Fruit fly (Drosophila melanogaster): ENCODE data around the gene Mics1.

The Mics1 gene

dm6 chr3R:7502276-7502675 lies at the start of gene Mics1:
TSS of gene Mics1 (minus strand) at chr3R:7502376.
- TF ChIP-seq CG1620 (GFP tag; optimal IDR thresholded peaks at IDR 0.05) (no peak), CG7101 (tag; optimal IDR thresholded peaks at IDR 0.05) (no peak), bab1 (GFP tag; optimal IDR thresholded peaks at IDR 0.05) (no peak), CG12768 (GFP tag; optimal IDR thresholded peaks at IDR 0.05) (no peak), CG5204 (GFP tag; optimal IDR thresholded peaks at IDR 0.05) (no peak), Clk (GFP tag; optimal IDR thresholded peaks at IDR 0.05) (no peak), Crg-1 (GFP tag; optimal IDR thresholded peaks at IDR 0.05) (no peak), ovo (GFP tag; optimal IDR thresholded peaks at IDR 0.05) (no peak), Mnt (GFP tag; optimal IDR thresholded peaks at IDR 0.05) (no peak), CG7045 (GFP tag; optimal IDR thresholded peaks at IDR 0.05) (no peak), pad (GFP tag; optimal IDR thresholded peaks at IDR 0.05) (no peak), cic (GFP tag; optimal IDR thresholded peaks at IDR 0.05) (no peak), Hr96 (GFP tag; optimal IDR thresholded peaks at IDR 0.05) (no peak), CG11617 (GFP tag; optimal IDR thresholded peaks at IDR 0.05) (no peak), cnc (optimal IDR thresholded peaks at IDR 0.05) (no peak), kay (GFP tag; ENCODE audit: borderline replicate concordance) (no peak), toe (GFP tag; optimal IDR thresholded peaks at IDR 0.05) (no peak)

- TF ChIP-seq CG33017 (tag; optimal IDR thresholded peaks at IDR 0.05): no peak
- no peak for TF ChIP-seq CG14711 (tag; optimal IDR thresholded peaks at IDR 0.05)
- TF ChIP-seq kay (GFP tag; ENCODE audit: borderline replicate concordance): no peak
- no peak for TF ChIP-seq pad (GFP tag; optimal IDR thresholded peaks at IDR 0.05)
- TF ChIP-seq Crg-1 (GFP tag; optimal IDR thresholded peaks at IDR 0.05): no peak
- no peak for TF ChIP-seq cic (GFP tag; optimal IDR thresholded peaks at IDR 0.05)
- TF ChIP-seq cnc (optimal IDR thresholded peaks at IDR 0.05): no peak
Observed at dm6 chr3R:7551708-7552107, 49.5 kb upstream of the Mics1 start, which contains the start of gene CG45545. TSS of gene CG45545 (plus strand) at chr3R:7552008.

DNA sequence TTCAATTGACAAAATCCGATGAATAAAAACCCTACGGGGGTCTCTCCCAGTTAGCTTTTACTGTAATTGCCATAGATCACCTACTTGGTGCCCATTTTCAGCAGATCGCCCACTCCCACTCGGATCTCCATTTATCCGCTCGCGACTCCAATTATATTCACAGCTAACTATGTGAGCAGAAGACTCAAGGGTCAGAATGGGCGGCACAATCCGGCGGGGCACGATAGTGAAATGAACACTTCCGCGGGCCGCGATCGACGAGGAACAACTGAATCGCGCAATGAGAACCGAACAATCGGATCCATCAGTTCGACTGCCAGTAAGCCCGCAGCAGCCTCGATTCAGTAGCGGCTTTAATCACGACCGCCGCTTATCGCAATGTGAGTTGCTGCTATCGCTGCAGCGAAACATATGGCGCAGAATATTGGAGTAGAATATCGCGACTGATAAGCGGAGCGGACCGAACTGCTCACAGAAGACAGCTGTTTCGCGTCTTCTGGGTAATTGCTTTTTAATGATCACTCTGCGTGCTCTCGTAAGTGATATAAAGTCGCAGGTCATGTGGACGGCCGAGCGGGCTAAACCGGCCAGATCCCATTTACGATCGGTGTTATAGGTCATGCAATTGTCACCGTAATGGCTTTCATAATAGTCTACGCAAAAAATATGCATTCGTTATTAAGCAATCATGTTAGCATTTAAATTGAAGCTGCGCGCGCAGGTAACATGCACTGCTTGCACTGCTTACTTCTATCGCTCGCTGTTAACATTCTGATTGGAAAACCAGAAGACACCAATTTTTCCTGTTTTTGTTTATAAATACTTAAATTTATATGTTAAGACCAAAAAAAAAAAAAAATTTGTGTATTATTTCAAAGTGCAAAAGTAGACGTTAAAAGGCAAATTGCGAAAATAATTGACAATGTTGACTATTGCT lies 46.9 kb upstream of the Mics1 start, which contains the start of gene alpha-Est1:
TSS of gene alpha-Est1 (minus strand) at position 317 of the 937 bp plus-strand sequence.
- no peak for TF ChIP-seq kay (GFP tag; ENCODE audit: borderline replicate concordance)
- TF ChIP-seq cic (GFP tag; optimal IDR thresholded peaks at IDR 0.05): peak; percentile 38

dm6 chr3R:7541145-7541860 lies 39.1 kb upstream of the Mics1 start, which contains the start of the genes alpha-Est3 and alpha-Est2:
TSS of gene alpha-Est3 (minus strand) at chr3R:7541631.
TSS of gene alpha-Est2 (plus strand) at chr3R:7541810.
- no peak for TF ChIP-seq CG33017 (tag; optimal IDR thresholded peaks at IDR 0.05)
- no peak for TF ChIP-seq Mnt (GFP tag; optimal IDR thresholded peaks at IDR 0.05)
- no peak for TF ChIP-seq CG7045 (GFP tag; optimal IDR thresholded peaks at IDR 0.05)
- peak; percentile 25 for TF ChIP-seq cic (GFP tag; optimal IDR thresholded peaks at IDR 0.05)
- TF ChIP-seq CG11617 (GFP tag; optimal IDR thresholded peaks at IDR 0.05): no peak
- TF ChIP-seq pad (GFP tag; optimal IDR thresholded peaks at IDR 0.05): no peak
- no peak for TF ChIP-seq CG12768 (GFP tag; optimal IDR thresholded peaks at IDR 0.05)
- TF ChIP-seq kay (GFP tag; ENCODE audit: borderline replicate concordance): peak; percentile 78
- TF ChIP-seq bab1 (GFP tag; optimal IDR thresholded peaks at IDR 0.05): peak; percentile 26
- no peak for TF ChIP-seq CG5204 (GFP tag; optimal IDR thresholded peaks at IDR 0.05)
- TF ChIP-seq ovo (GFP tag; optimal IDR thresholded peaks at IDR 0.05): no peak
- TF ChIP-seq toe (GFP tag; optimal IDR thresholded peaks at IDR 0.05): no peak
- no peak for TF ChIP-seq Clk (GFP tag; optimal IDR thresholded peaks at IDR 0.05)
- TF ChIP-seq CG14711 (tag; optimal IDR thresholded peaks at IDR 0.05): no peak
- no peak for TF ChIP-seq CG1620 (GFP tag; optimal IDR thresholded peaks at IDR 0.05)
- no peak for TF ChIP-seq Hr96 (GFP tag; optimal IDR thresholded peaks at IDR 0.05)
- TF ChIP-seq cnc (optimal IDR thresholded peaks at IDR 0.05): no peak
- no peak for TF ChIP-seq CG7101 (tag; optimal IDR thresholded peaks at IDR 0.05)
- TF ChIP-seq tj (GFP tag; optimal IDR thresholded peaks at IDR 0.05): peak; percentile 27
- no peak for TF ChIP-seq Crg-1 (GFP tag; optimal IDR thresholded peaks at IDR 0.05)

DNA sequence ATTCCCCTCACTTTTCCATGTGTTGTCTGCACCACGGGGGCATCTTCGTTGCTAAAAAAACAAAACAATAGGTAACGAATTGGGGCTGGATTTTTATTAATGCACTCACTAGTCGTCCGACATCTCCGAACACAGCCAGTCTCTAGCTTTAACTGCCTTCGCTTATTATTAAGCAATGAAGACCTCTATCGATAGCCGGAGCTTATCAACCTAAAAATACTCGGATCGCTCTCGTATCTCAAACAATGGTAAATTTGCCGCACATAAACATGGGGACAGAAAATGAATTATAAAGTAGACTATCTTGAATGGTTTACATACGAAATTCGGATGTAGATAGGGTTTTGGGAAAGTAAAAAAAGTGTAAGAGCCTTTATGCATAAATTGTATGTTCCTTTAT lies 36.3 kb upstream of the Mics1 start, which contains the start of gene alpha-Est4:
TSS of gene alpha-Est4 (minus strand) at position 181 of the 400 bp plus-strand sequence.
- no peak for TF ChIP-seq pad (GFP tag; optimal IDR thresholded peaks at IDR 0.05)
- TF ChIP-seq CG1620 (GFP tag; optimal IDR thresholded peaks at IDR 0.05): no peak
- no peak for TF ChIP-seq CG11617 (GFP tag; optimal IDR thresholded peaks at IDR 0.05)
- TF ChIP-seq CG7045 (GFP tag; optimal IDR thresholded peaks at IDR 0.05): no peak
- TF ChIP-seq Crg-1 (GFP tag; optimal IDR thresholded peaks at IDR 0.05): no peak
- no peak for TF ChIP-seq kay (GFP tag; ENCODE audit: borderline replicate concordance)
- no peak for TF ChIP-seq cic (GFP tag; optimal IDR thresholded peaks at IDR 0.05)
- TF ChIP-seq cnc (optimal IDR thresholded peaks at IDR 0.05): no peak

- peak; percentile 21 for TF ChIP-seq toe (GFP tag; optimal IDR thresholded peaks at IDR 0.05)
- TF ChIP-seq Mnt (GFP tag; optimal IDR thresholded peaks at IDR 0.05): peak; percentile 31
- peak in 1 of 2 experiments; percentile 55 for TF ChIP-seq cnc (optimal IDR thresholded peaks at IDR 0.05)
- no peak for TF ChIP-seq pad (GFP tag; optimal IDR thresholded peaks at IDR 0.05)
- peak; percentile 29 for TF ChIP-seq bab1 (GFP tag; optimal IDR thresholded peaks at IDR 0.05)
- peak; percentile 14 for TF ChIP-seq CG7101 (tag; optimal IDR thresholded peaks at IDR 0.05)
- TF ChIP-seq CG12768 (GFP tag; optimal IDR thresholded peaks at IDR 0.05): no peak
- TF ChIP-seq Hr96 (GFP tag; optimal IDR thresholded peaks at IDR 0.05): peak; percentile 4
- TF ChIP-seq kay (GFP tag; ENCODE audit: borderline replicate concordance): peak; percentile 87
- TF ChIP-seq CG1620 (GFP tag; optimal IDR thresholded peaks at IDR 0.05): peak; percentile 41
- peak; percentile 40 for TF ChIP-seq CG33017 (tag; optimal IDR thresholded peaks at IDR 0.05)
- TF ChIP-seq cic (GFP tag; optimal IDR thresholded peaks at IDR 0.05): peak; percentile 46
- TF ChIP-seq tj (GFP tag; optimal IDR thresholded peaks at IDR 0.05): peak; percentile 54
- no peak for TF ChIP-seq CG11617 (GFP tag; optimal IDR thresholded peaks at IDR 0.05)
Observed at dm6 chr3R:7536281-7536680, 34.1 kb upstream of the Mics1 start, which contains the start of gene alpha-Est5. TSS of gene alpha-Est5 (minus strand) at chr3R:7536390.

Data from whole organism, adult.